Worm (Caenorhabditis elegans) whole organism, mixed stage, embryonic: ENCODE measurements around the gene gcy-7.

ENCODE experiments used
- M03D4.4 ChIP-seq: sonication (generic microtip); optimal IDR thresholded peaks from 2 replicates; lab custom pipeline; 2017; ENCODE audit warnings: mild to moderate bottlenecking, missing genetic modification characterization, missing compliant biosample characterization
- bed-3 ChIP-seq: fragments of 200-800 bp; sonication (Bioruptor generic); optimal IDR thresholded peaks from 3 replicates; lab custom pipeline; 2018; ENCODE audit warnings: mild to moderate bottlenecking, missing genetic modification characterization, moderate library complexity, missing compliant biosample characterization
- blmp-1 ChIP-seq: fragments of 150-350 bp; optimal IDR thresholded peaks from 2 replicates; lab custom pipeline; 2014; ENCODE audit warnings: missing biosample characterization, missing genetic modification characterization
- ceh-43 ChIP-seq: fragments of 200-800 bp; sonication (Bioruptor generic); optimal IDR thresholded peaks from 2 replicates; lab custom pipeline; 2018; ENCODE audit warnings: mild to moderate bottlenecking, missing genetic modification characterization, moderate library complexity, missing compliant biosample characterization
- ceh-83 ChIP-seq: fragments of 200-800 bp; sonication (Bioruptor generic); optimal IDR thresholded peaks from 2 replicates; lab custom pipeline; 2018; ENCODE audit warnings: mild to moderate bottlenecking, missing genetic modification characterization, missing compliant biosample characterization
- ces-1 ChIP-seq: fragments of 150-350 bp; optimal IDR thresholded peaks from 2 replicates; lab custom pipeline; 2014; ENCODE audit warnings: missing biosample characterization, missing genetic modification reagents, missing genetic modification characterization
- cnd-1 ChIP-seq: fragments of 200-800 bp; sonication (Bioruptor generic); optimal IDR thresholded peaks from 2 replicates; lab custom pipeline; 2018; ENCODE audit warnings: mild to moderate bottlenecking, missing genetic modification characterization, missing compliant biosample characterization
- drap-1 ChIP-seq: fragments of 200-800 bp; sonication (Bioruptor generic); optimal IDR thresholded peaks from 3 replicates; lab custom pipeline; 2018; ENCODE audit warnings: mild to moderate bottlenecking, missing genetic modification characterization, missing compliant biosample characterization
- elt-3 ChIP-seq: fragments of 150-350 bp; optimal IDR thresholded peaks from 2 replicates; lab custom pipeline; 2014; ENCODE audit warnings: missing biosample characterization, missing genetic modification characterization
- flh-1 ChIP-seq: fragments of 200-800 bp; sonication (Bioruptor generic); optimal IDR thresholded peaks from 2 replicates; lab custom pipeline; 2018; ENCODE audit warnings: mild to moderate bottlenecking, missing genetic modification characterization, moderate library complexity, missing compliant biosample characterization
- ham-2 ChIP-seq: fragments of 200-800 bp; sonication (Bioruptor generic); optimal IDR thresholded peaks from 2 replicates; lab custom pipeline; 2018; ENCODE audit warnings: mild to moderate bottlenecking, missing genetic modification characterization, missing compliant biosample characterization
- hlh-1 ChIP-seq: fragments of 150-350 bp; optimal IDR thresholded peaks from 2 replicates; lab custom pipeline; 2014; ENCODE audit warnings: missing biosample characterization, missing genetic modification reagents, missing genetic modification characterization
- lin-13 ChIP-seq: fragments of 150-350 bp; optimal IDR thresholded peaks from 2 replicates; lab custom pipeline; 2014; ENCODE audit warnings: missing biosample characterization, missing genetic modification characterization
- lin-32 ChIP-seq: fragments of 200-800 bp; sonication (Bioruptor generic); optimal IDR thresholded peaks from 2 replicates; lab custom pipeline; 2018; ENCODE audit warnings: mild to moderate bottlenecking, missing genetic modification characterization, missing compliant biosample characterization
- lsy-2 ChIP-seq: fragments of 150-350 bp; optimal IDR thresholded peaks from 2 replicates; lab custom pipeline; 2014; ENCODE audit warnings: missing biosample characterization, missing genetic modification characterization
- mab-5 ChIP-seq: fragments of 150-350 bp; optimal IDR thresholded peaks from 2 replicates; lab custom pipeline; 2014; ENCODE audit warnings: missing biosample characterization, missing genetic modification characterization
- mep-1 ChIP-seq: fragments of 150-350 bp; optimal IDR thresholded peaks from 2 replicates; lab custom pipeline; 2017; ENCODE audit warnings: missing biosample characterization, missing genetic modification reagents, missing genetic modification characterization, inconsistent platforms
- mls-2 ChIP-seq: sonication (generic microtip); optimal IDR thresholded peaks from 2 replicates; lab custom pipeline; 2016; ENCODE audit warnings: mild to moderate bottlenecking, missing genetic modification characterization, moderate library complexity, missing compliant biosample characterization
- nhr-2 ChIP-seq: fragments of 150-350 bp; optimal IDR thresholded peaks from 2 replicates; lab custom pipeline; 2014; ENCODE audit warnings: missing biosample characterization, missing genetic modification characterization
- nhr-237 ChIP-seq: fragments of 150-350 bp; optimal IDR thresholded peaks from 2 replicates; lab custom pipeline; 2014; ENCODE audit warnings: missing biosample characterization, missing genetic modification characterization
- nhr-28 ChIP-seq: fragments of 150-350 bp; optimal IDR thresholded peaks from 2 replicates; lab custom pipeline; 2014; ENCODE audit warnings: missing biosample characterization, missing genetic modification characterization
- pha-4 ChIP-seq: fragments of 150-350 bp; optimal IDR thresholded peaks from 2 replicates; lab custom pipeline; 2018; ENCODE audit warnings: missing biosample characterization, missing genetic modification reagents, missing genetic modification characterization
- sem-2 ChIP-seq: fragments of 200-800 bp; sonication (Bioruptor generic); optimal IDR thresholded peaks from 2 replicates; lab custom pipeline; 2018; ENCODE audit warnings: mild to moderate bottlenecking, missing genetic modification characterization, missing compliant biosample characterization
- snpc-4 ChIP-seq: fragments of 150-350 bp; optimal IDR thresholded peaks from 2 replicates; lab custom pipeline; 2014; ENCODE audit warnings: missing biosample characterization, missing genetic modification characterization
- sptf-1 ChIP-seq: sonication (generic microtip); optimal IDR thresholded peaks from 2 replicates; lab custom pipeline; 2017; ENCODE audit warnings: mild to moderate bottlenecking, missing genetic modification characterization, moderate library complexity, missing compliant biosample characterization
- tbx-8 ChIP-seq: fragments of 200-800 bp; sonication (Bioruptor generic); optimal IDR thresholded peaks from 2 replicates; lab custom pipeline; 2018; ENCODE audit warnings: mild to moderate bottlenecking, missing genetic modification characterization, moderate library complexity, missing compliant biosample characterization
- unc-120 ChIP-seq: sonication (generic microtip); optimal IDR thresholded peaks from 2 replicates; lab custom pipeline; 2017; ENCODE audit warnings: missing genetic modification characterization, missing compliant biosample characterization; ENCODE audit not compliant: poor library complexity, severe bottlenecking
- unc-39 ChIP-seq: fragments of 150-350 bp; optimal IDR thresholded peaks from 2 replicates; lab custom pipeline; 2014; ENCODE audit warnings: missing biosample characterization, missing genetic modification characterization
- unc-62 ChIP-seq: fragments of 150-350 bp; optimal IDR thresholded peaks from 2 replicates; lab custom pipeline; 2014; ENCODE audit warnings: missing biosample characterization, missing genetic modification reagents, missing genetic modification characterization
- zip-8 ChIP-seq: fragments of 150-350 bp; optimal IDR thresholded peaks from 2 replicates; lab custom pipeline; 2014; ENCODE audit warnings: missing biosample characterization, missing genetic modification characterization
- ztf-11 ChIP-seq: fragments of 150-350 bp; optimal IDR thresholded peaks from 2 replicates; lab custom pipeline; 2014; ENCODE audit warnings: missing biosample characterization, missing genetic modification characterization

Gene gcy-7

ce11 chrV:8375419-8375818 is 11.7 kb upstream of the gcy-7 start, which contains the start of gene F38E1.10:
Gene F38E1.10, minus strand, starts transcription at chrV:8375519.
- TF ChIP-seq nhr-2 (tag; lab: Kevin White, UChicago) = no peak
- TF ChIP-seq blmp-1 (tag; lab: Kevin White, UChicago) = no peak
- TF ChIP-seq nhr-237 = no peak
- no peak for TF ChIP-seq mep-1 (tag; lab: Kevin White, UChicago)
- TF ChIP-seq elt-3 (tag; lab: Kevin White, UChicago) = no peak
- TF ChIP-seq mab-5 (tag; lab: Kevin White, UChicago) = no peak
- TF ChIP-seq sem-2 = no peak
- no peak for TF ChIP-seq unc-39 (tag; lab: Kevin White, UChicago)
- TF ChIP-seq nhr-28 (tag; lab: Kevin White, UChicago) = no peak
- TF ChIP-seq M03D4.4 (tag; lab: Kevin White, UChicago) = no peak
- no peak for TF ChIP-seq ztf-11
- no peak for TF ChIP-seq tbx-8
- no peak for TF ChIP-seq lin-13
- TF ChIP-seq sptf-1 (tag; lab: Kevin White, UChicago) = no peak
- no peak for TF ChIP-seq bed-3 (GFP tag; lab: Kevin White, UChicago)
- TF ChIP-seq snpc-4 (tag; lab: Kevin White, UChicago) = no peak
- no peak for TF ChIP-seq ham-2 (GFP tag; lab: Kevin White, UChicago)

DNA sequence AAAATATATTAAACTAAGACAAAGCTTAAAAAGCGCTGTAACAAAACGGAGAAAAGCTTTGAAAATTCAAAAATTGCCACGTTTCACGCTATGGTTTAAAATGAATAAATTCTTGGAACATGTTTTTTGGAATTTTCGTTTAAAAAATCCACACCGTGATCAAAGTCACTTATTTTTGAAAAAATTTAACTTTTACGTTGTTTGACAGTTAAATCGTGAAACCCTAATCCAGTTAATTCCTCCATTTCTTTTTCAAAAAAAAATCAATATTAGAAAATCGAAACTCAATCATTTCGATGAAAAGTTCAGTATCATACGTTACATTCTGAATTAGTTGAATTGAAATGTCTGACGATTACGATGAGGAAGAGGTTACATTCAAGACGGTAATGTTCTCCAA is 11.3 kb upstream of the gcy-7 start, which contains the start of gene F38E1.3:
TSS of gene F38E1.3 (plus strand) at position 301 of the 400 bp plus-strand sequence.
- TF ChIP-seq M03D4.4 (tag; lab: Kevin White, UChicago) (no peak), elt-3 (tag; lab: Kevin White, UChicago) (no peak), zip-8 (tag; lab: Kevin White, UChicago) (no peak), hlh-1 (tag; lab: Kevin White, UChicago) (no peak), lsy-2 (no peak), mls-2 (no peak), unc-39 (tag; lab: Kevin White, UChicago) (no peak), drap-1 (GFP tag; lab: Kevin White, UChicago) (no peak), mep-1 (tag; lab: Kevin White, UChicago) (no peak), sem-2 (no peak), unc-120 (tag; lab: Kevin White, UChicago) (no peak), cnd-1 (tag; lab: Kevin White, UChicago) (no peak), ceh-83 (GFP tag; lab: Kevin White, UChicago) (no peak), tbx-8 (no peak), ces-1 (GFP tag; lab: Kevin White, UChicago) (no peak), lin-32 (no peak), mab-5 (tag; lab: Kevin White, UChicago) (no peak), pha-4 (tag; lab: Kevin White, UChicago) (no peak), ztf-11 (no peak)

- TF ChIP-seq ham-2 (GFP tag; lab: Kevin White, UChicago) (no peak), lin-32 (no peak)
Observed at ce11 chrV:8379206-8379605, 8.0 kb upstream of the gcy-7 start, which contains the start of gene F52E1.5. Gene F52E1.5, plus strand, starts transcription at chrV:8379506.

- TF ChIP-seq cnd-1 (tag; lab: Kevin White, UChicago) = no peak
- TF ChIP-seq mep-1 (tag; lab: Kevin White, UChicago) = no peak
- no peak for TF ChIP-seq drap-1 (GFP tag; lab: Kevin White, UChicago)
- TF ChIP-seq ceh-43 (GFP tag; lab: Kevin White, UChicago) = no peak
- no peak for TF ChIP-seq bed-3 (GFP tag; lab: Kevin White, UChicago)
- no peak for TF ChIP-seq flh-1 (GFP tag; lab: Kevin White, UChicago)
- TF ChIP-seq ces-1 (GFP tag; lab: Kevin White, UChicago) = no peak
- no peak for TF ChIP-seq nhr-28 (tag; lab: Kevin White, UChicago)
- TF ChIP-seq ztf-11 = no peak
- no peak for TF ChIP-seq pha-4 (tag; lab: Kevin White, UChicago)
- no peak for TF ChIP-seq nhr-237
- no peak for TF ChIP-seq hlh-1 (tag; lab: Kevin White, UChicago)
- no peak for TF ChIP-seq mls-2
- TF ChIP-seq unc-62 (GFP tag; lab: Kevin White, UChicago) = no peak
- no peak for TF ChIP-seq M03D4.4 (tag; lab: Kevin White, UChicago)
- TF ChIP-seq elt-3 (tag; lab: Kevin White, UChicago) = no peak
Observed at ce11 chrV:8380076-8380475, 7.1 kb upstream of the gcy-7 start.

DNA sequence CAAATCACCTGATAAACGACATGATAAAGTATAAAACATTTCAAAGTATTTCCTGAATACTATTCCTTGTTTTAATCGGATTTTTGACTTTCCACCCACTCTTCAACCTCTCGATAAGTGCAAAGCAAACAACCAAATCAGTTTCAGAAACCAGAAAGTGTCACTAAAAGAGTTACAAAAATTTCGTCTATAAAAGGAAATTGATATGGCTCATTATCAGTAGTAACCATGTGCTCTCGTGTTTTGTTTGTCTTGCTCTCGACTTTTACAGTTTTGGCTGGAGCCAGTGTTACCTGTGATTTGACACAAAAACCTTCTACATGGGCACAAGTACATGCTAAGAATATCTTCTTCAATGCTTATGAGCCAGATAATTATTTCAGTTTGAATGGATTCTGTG is 3.4 kb upstream of the gcy-7 start, which contains the start of gene F52E1.14:
TSS of gene F52E1.14 (plus strand) at position 207 of the 400 bp plus-strand sequence.
- TF ChIP-seq lsy-2 (no peak), snpc-4 (tag; lab: Kevin White, UChicago) (no peak), drap-1 (GFP tag; lab: Kevin White, UChicago) (no peak), elt-3 (tag; lab: Kevin White, UChicago) (no peak), tbx-8 (no peak), ceh-83 (GFP tag; lab: Kevin White, UChicago) (no peak), zip-8 (tag; lab: Kevin White, UChicago) (no peak), blmp-1 (tag; lab: Kevin White, UChicago) (no peak), nhr-28 (tag; lab: Kevin White, UChicago) (no peak), ztf-11 (no peak), lin-32 (no peak)
